Worm (Caenorhabditis elegans) whole organism, midembryonic: ENCODE measurements around the gene F58B6.1.

Source experiments
- T22C8.4 ChIP-seq: fragments of 200-800 bp; sonication (Bioruptor generic); IDR thresholded peaks from 2 replicates; pipeline ENCODE4 v1.3.6; 2022; ENCODE audit warnings: missing genetic modification characterization, missing compliant biosample characterization
- cog-1 ChIP-seq: sonication (generic microtip); optimal IDR thresholded peaks from 2 replicates; lab custom pipeline; 2016; ENCODE audit warnings: missing genetic modification characterization, missing compliant biosample characterization
- flt-1 ChIP-seq: fragments of 200-800 bp; sonication (Bioruptor generic); IDR thresholded peaks from 2 replicates; pipeline ENCODE4 v1.3.6; 2022; ENCODE audit warnings: missing genetic modification characterization, missing compliant biosample characterization
- klf-2 ChIP-seq: fragments of 200-800 bp; sonication (Bioruptor generic); conservative IDR thresholded peaks from 2 replicates; pipeline ENCODE4 v1.3.6; 2022; ENCODE audit warnings: missing genetic modification reagents, missing genetic modification characterization, missing compliant biosample characterization
- med-1 ChIP-seq: sonication (generic microtip); optimal IDR thresholded peaks from 2 replicates; lab custom pipeline; 2017; ENCODE audit warnings: missing genetic modification characterization, mild to moderate bottlenecking, missing compliant biosample characterization, antibody characterized with exemption, missing genetic modification reagents; ENCODE audit not compliant: insufficient read depth
- ref-1 ChIP-seq: fragments of 200-800 bp; sonication (Bioruptor generic); conservative IDR thresholded peaks from 2 replicates; pipeline ENCODE4 v1.3.6; 2022; ENCODE audit warnings: missing genetic modification reagents, missing genetic modification characterization, missing compliant biosample characterization
- tab-1 ChIP-seq: fragments of 200-800 bp; sonication (Bioruptor generic); IDR thresholded peaks from 2 replicates; pipeline ENCODE4 v1.3.6; 2022; ENCODE audit warnings: missing genetic modification characterization, missing compliant biosample characterization
- ztf-23 ChIP-seq: fragments of 200-800 bp; sonication (Bioruptor generic); IDR thresholded peaks from 2 replicates; pipeline ENCODE4 v1.3.6; 2022; ENCODE audit warnings: missing genetic modification reagents, missing genetic modification characterization, missing compliant biosample characterization
- ztf-29 ChIP-seq: fragments of 200-800 bp; sonication (Bioruptor generic); IDR thresholded peaks from 2 replicates; pipeline ENCODE4 v1.3.6; 2022; ENCODE audit warnings: missing genetic modification reagents, missing genetic modification characterization, missing compliant biosample characterization

F58B6.1 gene

ce11 chrIII:1135925-1136324 is 20.2 kb upstream of the F58B6.1 start, which contains the start of gene lgc-46:
Gene lgc-46, minus strand, starts transcription at chrIII:1136025.
- TF ChIP-seq ztf-29 (GFP tag; lab: Robert Waterston, UW), result no peak
- TF ChIP-seq cog-1 (tag; lab: Kevin White, UChicago), result no peak
- no peak for TF ChIP-seq ref-1 (GFP tag; lab: Robert Waterston, UW)
- no peak for TF ChIP-seq flt-1
- no peak for TF ChIP-seq ztf-23
- TF ChIP-seq tab-1 (GFP tag; lab: Robert Waterston, UW), result no peak
- no peak for TF ChIP-seq med-1 (GFP tag; lab: Kevin White, UChicago)

- TF ChIP-seq T22C8.4 (no peak), klf-2 (GFP tag; lab: Robert Waterston, UW) (no peak), med-1 (GFP tag; lab: Kevin White, UChicago) (no peak), ref-1 (GFP tag; lab: Robert Waterston, UW) (no peak), ztf-23 (no peak), tab-1 (GFP tag; lab: Robert Waterston, UW) (no peak), ztf-29 (GFP tag; lab: Robert Waterston, UW) (no peak), flt-1 (no peak), cog-1 (tag; lab: Kevin White, UChicago) (no peak)
These were observed 15.8 kb upstream of the F58B6.1 start for ce11 chrIII:1131532-1131931.

ce11 chrIII:1125494-1125893 is 9.8 kb upstream of the F58B6.1 start:
- TF ChIP-seq T22C8.4 (peak; percentile 50; the same call in 1 of the 2 replicates), ztf-29 (GFP tag; lab: Robert Waterston, UW) (no peak)

ce11 chrIII:1122239-1122638 is 6.5 kb upstream of the F58B6.1 start:
- TF ChIP-seq flt-1, result peak; percentile 85
- TF ChIP-seq klf-2 (GFP tag; lab: Robert Waterston, UW), result 0 out of 2 replicates have a peak, but pooled peaks have one; percentile 53
- TF ChIP-seq T22C8.4, result 0 out of 2 replicates have a peak, but pooled peaks have one; percentile 20
- TF ChIP-seq ztf-23, result peak; percentile 87
- peak; percentile 6 for TF ChIP-seq cog-1 (tag; lab: Kevin White, UChicago)
- peak; percentile 65; the same call in 1 of the 2 replicates for TF ChIP-seq ztf-29 (GFP tag; lab: Robert Waterston, UW)
- TF ChIP-seq tab-1 (GFP tag; lab: Robert Waterston, UW), result peak; percentile 81; the same call in 1 of the 2 replicates
- TF ChIP-seq ref-1 (GFP tag; lab: Robert Waterston, UW), result 0 out of 2 replicates have a peak, but pooled peaks have one; percentile 63
- TF ChIP-seq med-1 (GFP tag; lab: Kevin White, UChicago), result no peak

ce11 chrIII:1102908-1103307 is 12.8 kb downstream of the F58B6.1 start, which contains the start of gene exc-6:
Gene exc-6, plus strand, starts transcription at chrIII:1103208.
- TF ChIP-seq ztf-23, result no peak
- no peak for TF ChIP-seq cog-1 (tag; lab: Kevin White, UChicago)
- TF ChIP-seq flt-1, result no peak
- no peak for TF ChIP-seq ref-1 (GFP tag; lab: Robert Waterston, UW)
- TF ChIP-seq ztf-29 (GFP tag; lab: Robert Waterston, UW), result no peak
- TF ChIP-seq T22C8.4, result no peak
- TF ChIP-seq klf-2 (GFP tag; lab: Robert Waterston, UW), result no peak
- TF ChIP-seq med-1 (GFP tag; lab: Kevin White, UChicago), result no peak
- no peak for TF ChIP-seq tab-1 (GFP tag; lab: Robert Waterston, UW)

ce11 chrIII:1099523-1099922 is 16.2 kb downstream of the F58B6.1 start:
- TF ChIP-seq ref-1 (GFP tag; lab: Robert Waterston, UW), result no peak
- TF ChIP-seq cog-1 (tag; lab: Kevin White, UChicago), result no peak
- no peak for TF ChIP-seq flt-1
- TF ChIP-seq ztf-23, result no peak
- TF ChIP-seq ztf-29 (GFP tag; lab: Robert Waterston, UW), result no peak
- no peak for TF ChIP-seq klf-2 (GFP tag; lab: Robert Waterston, UW)
- TF ChIP-seq T22C8.4, result no peak
- TF ChIP-seq tab-1 (GFP tag; lab: Robert Waterston, UW), result no peak
- no peak for TF ChIP-seq med-1 (GFP tag; lab: Kevin White, UChicago)

ce11 chrIII:1094391-1094790 is 21.3 kb downstream of the F58B6.1 start:
- 0 out of 2 replicates have a peak, but pooled peaks have one; percentile 18 for TF ChIP-seq T22C8.4
- TF ChIP-seq flt-1, result no peak

ce11 chrIII:1084971-1085370 is 30.8 kb downstream of the F58B6.1 start:
- TF ChIP-seq klf-2 (GFP tag; lab: Robert Waterston, UW) (no peak), T22C8.4 (peak; percentile 69)

- no peak for TF ChIP-seq flt-1
- TF ChIP-seq klf-2 (GFP tag; lab: Robert Waterston, UW), result no peak
- no peak for TF ChIP-seq ztf-23
These were observed 34.6 kb downstream of the F58B6.1 start, which contains the start of gene par-2 for ce11 chrIII:1081101-1081500. Gene par-2, plus strand, starts transcription at chrIII:1081401.

- TF ChIP-seq T22C8.4 (peak; percentile 71), tab-1 (GFP tag; lab: Robert Waterston, UW) (no peak), cog-1 (tag; lab: Kevin White, UChicago) (peak; percentile 68), klf-2 (GFP tag; lab: Robert Waterston, UW) (no peak), med-1 (GFP tag; lab: Kevin White, UChicago) (no peak), flt-1 (peak; percentile 61; the same call in 1 of the 2 replicates), ztf-23 (0 out of 2 replicates have a peak, but pooled peaks have one; percentile 40), ztf-29 (GFP tag; lab: Robert Waterston, UW) (no peak), ref-1 (GFP tag; lab: Robert Waterston, UW) (no peak)
These were observed 35.2 kb downstream of the F58B6.1 start, which contains the start of the genes rab-18 and kbp-4 for ce11 chrIII:1080536-1080935. Gene rab-18, minus strand, starts transcription at chrIII:1080775. Gene kbp-4, plus strand, starts transcription at chrIII:1080901.
